Worm (Caenorhabditis elegans) whole organism, late embryonic: ENCODE measurements around the gene dmd-4.

Experiments
- C08G9.2 ChIP-seq: sonication (generic microtip); optimal IDR thresholded peaks from 2 replicates; lab custom pipeline; 2016; ENCODE audit warnings: mild to moderate bottlenecking, missing genetic modification characterization, moderate library complexity, missing compliant biosample characterization
- C38D4.7 ChIP-seq: fragments of 200-800 bp; sonication (Bioruptor generic); optimal IDR thresholded peaks from 2 replicates; lab custom pipeline; 2018; ENCODE audit warnings: mild to moderate bottlenecking, missing genetic modification characterization, moderate library complexity, missing compliant biosample characterization
- F13H6.1 ChIP-seq: sonication (generic microtip); optimal IDR thresholded peaks from 2 replicates; lab custom pipeline; 2016; ENCODE audit warnings: missing genetic modification characterization, missing compliant biosample characterization
- T23F11.4 ChIP-seq: fragments of 200-800 bp; sonication (Bioruptor generic); optimal IDR thresholded peaks from 2 replicates; lab custom pipeline; 2018; ENCODE audit warnings: mild to moderate bottlenecking, missing genetic modification characterization, missing compliant biosample characterization
- ceh-14 ChIP-seq: sonication (generic microtip); optimal IDR thresholded peaks from 2 replicates; lab custom pipeline; 2016; ENCODE audit warnings: missing genotype, missing genetic modification characterization, missing compliant biosample characterization
- ceh-19 ChIP-seq: fragments of 200-800 bp; sonication (Bioruptor generic); optimal IDR thresholded peaks from 2 replicates; lab custom pipeline; 2018; ENCODE audit warnings: mild to moderate bottlenecking, missing genetic modification characterization, missing compliant biosample characterization
- ceh-2 ChIP-seq: sonication (generic microtip); optimal IDR thresholded peaks from 2 replicates; lab custom pipeline; 2016; ENCODE audit warnings: missing genotype, missing genetic modification characterization, missing compliant biosample characterization
- ceh-22 ChIP-seq: sonication (generic microtip); optimal IDR thresholded peaks from 2 replicates; lab custom pipeline; 2017; ENCODE audit warnings: missing biosample characterization, missing genetic modification characterization
- ceh-24 ChIP-seq: sonication (generic microtip); optimal IDR thresholded peaks from 2 replicates; lab custom pipeline; 2016; ENCODE audit warnings: mild to moderate bottlenecking, missing genetic modification characterization, missing compliant biosample characterization
- ceh-30 ChIP-seq: fragments of 150-350 bp; optimal IDR thresholded peaks from 2 replicates; lab custom pipeline; 2014; ENCODE audit warnings: missing biosample characterization, missing genetic modification characterization
- ceh-45 ChIP-seq: fragments of 200-800 bp; sonication (Bioruptor generic); IDR thresholded peaks from 2 replicates; pipeline ENCODE4 v1.3.6; 2022; ENCODE audit warnings: missing genetic modification reagents, missing genetic modification characterization, missing compliant biosample characterization
- ceh-48 ChIP-seq: sonication (generic microtip); optimal IDR thresholded peaks from 2 replicates; lab custom pipeline; 2016; ENCODE audit warnings: missing genetic modification characterization, inconsistent platforms, missing compliant biosample characterization
- ceh-6 ChIP-seq: fragments of 200-800 bp; sonication (Bioruptor generic); optimal IDR thresholded peaks from 2 replicates; lab custom pipeline; 2018; ENCODE audit warnings: mild to moderate bottlenecking, missing genetic modification characterization, missing compliant biosample characterization
- ceh-9 ChIP-seq: sonication (generic microtip); optimal IDR thresholded peaks from 2 replicates; lab custom pipeline; 2016; ENCODE audit warnings: mild to moderate bottlenecking, missing genetic modification characterization, inconsistent platforms, missing compliant biosample characterization
- che-1 ChIP-seq: sonication (generic microtip); optimal IDR thresholded peaks from 2 replicates; lab custom pipeline; 2016; ENCODE audit warnings: mild to moderate bottlenecking, missing genetic modification characterization, missing compliant biosample characterization
- dmd-4 ChIP-seq: sonication (generic microtip); optimal IDR thresholded peaks from 2 replicates; lab custom pipeline; 2016; ENCODE audit warnings: borderline replicate concordance, missing genetic modification characterization, missing compliant biosample characterization
- elt-2 ChIP-seq: sonication (generic microtip); optimal IDR thresholded peaks from 2 replicates; lab custom pipeline; 2016; ENCODE audit warnings: missing genetic modification reagents, missing genetic modification characterization, missing compliant biosample characterization
- ets-4 ChIP-seq: sonication (generic microtip); optimal IDR thresholded peaks from 2 replicates; lab custom pipeline; 2016; ENCODE audit warnings: missing genetic modification characterization, missing compliant biosample characterization
- fax-1 ChIP-seq: sonication (generic microtip); optimal IDR thresholded peaks from 2 replicates; lab custom pipeline; 2016; ENCODE audit warnings: missing genotype, missing genetic modification characterization, missing compliant biosample characterization
- hlh-30 ChIP-seq: sonication (generic microtip); optimal IDR thresholded peaks from 2 replicates; lab custom pipeline; 2017; ENCODE audit warnings: antibody characterized with exemption, missing genetic modification characterization, missing compliant biosample characterization; ENCODE audit not compliant: insufficient read depth
- hlh-8 ChIP-seq: sonication (generic microtip); optimal IDR thresholded peaks from 2 replicates; lab custom pipeline; 2016; ENCODE audit warnings: missing genotype, missing genetic modification characterization, missing compliant biosample characterization
- lim-6 ChIP-seq: sonication (generic microtip); optimal IDR thresholded peaks from 2 replicates; lab custom pipeline; 2016; ENCODE audit warnings: missing genetic modification characterization, missing compliant biosample characterization
- mec-3 ChIP-seq: sonication (generic microtip); optimal IDR thresholded peaks from 2 replicates; lab custom pipeline; 2016; ENCODE audit warnings: borderline replicate concordance, missing genetic modification characterization, missing compliant biosample characterization
- nhr-11 ChIP-seq: fragments of 150-350 bp; optimal IDR thresholded peaks from 2 replicates; lab custom pipeline; 2014; ENCODE audit warnings: missing biosample characterization, missing genetic modification characterization
- npax-4 ChIP-seq: sonication (generic microtip); optimal IDR thresholded peaks from 2 replicates; lab custom pipeline; 2016; ENCODE audit warnings: missing genetic modification characterization, missing compliant biosample characterization
- pag-3 ChIP-seq: sonication (generic microtip); optimal IDR thresholded peaks from 2 replicates; lab custom pipeline; 2016; ENCODE audit warnings: missing compliant biosample characterization, missing genetic modification characterization, borderline replicate concordance
- pat-9 ChIP-seq: fragments of 200-800 bp; sonication (Bioruptor generic); optimal IDR thresholded peaks from 2 replicates; lab custom pipeline; 2018; ENCODE audit warnings: mild to moderate bottlenecking, missing genetic modification characterization, moderate library complexity, missing compliant biosample characterization
- pax-1 ChIP-seq: fragments of 150-350 bp; optimal IDR thresholded peaks from 2 replicates; lab custom pipeline; 2014; ENCODE audit warnings: missing biosample characterization, missing genetic modification characterization
- pha-2 ChIP-seq: sonication (generic microtip); optimal IDR thresholded peaks from 2 replicates; lab custom pipeline; 2017; ENCODE audit warnings: mild to moderate bottlenecking, missing genetic modification characterization, missing compliant biosample characterization
- pha-4 ChIP-seq: fragments of 150-350 bp; optimal IDR thresholded peaks from 2 replicates; lab custom pipeline; 2018; ENCODE audit warnings: missing biosample characterization, missing genetic modification reagents, missing genetic modification characterization
- rnt-1 ChIP-seq: sonication (generic microtip); optimal IDR thresholded peaks from 2 replicates; lab custom pipeline; 2016; ENCODE audit warnings: missing genetic modification characterization, missing compliant biosample characterization
- syd-9 ChIP-seq: sonication (generic microtip); optimal IDR thresholded peaks from 2 replicates; lab custom pipeline; 2016; ENCODE audit warnings: mild to moderate bottlenecking, missing genetic modification characterization, moderate library complexity, missing compliant biosample characterization
- tbx-2 ChIP-seq: sonication (generic microtip); optimal IDR thresholded peaks from 2 replicates; lab custom pipeline; 2016; ENCODE audit warnings: missing genetic modification characterization, missing compliant biosample characterization
- ttx-3 ChIP-seq: sonication (generic microtip); optimal IDR thresholded peaks from 2 replicates; lab custom pipeline; 2016; ENCODE audit warnings: missing genetic modification reagents, missing genetic modification characterization, missing compliant biosample characterization
- unc-55 ChIP-seq: sonication (generic microtip); optimal IDR thresholded peaks from 2 replicates; lab custom pipeline; 2017; ENCODE audit warnings: missing biosample characterization, missing genetic modification reagents, missing genetic modification characterization
- unc-86 ChIP-seq: sonication (generic microtip); optimal IDR thresholded peaks from 2 replicates; lab custom pipeline; 2016; ENCODE audit warnings: missing genetic modification characterization, missing compliant biosample characterization
- ztf-16 ChIP-seq: sonication (generic microtip); optimal IDR thresholded peaks from 2 replicates; lab custom pipeline; 2017; ENCODE audit warnings: missing genetic modification characterization, missing compliant biosample characterization

Gene dmd-4

DNA sequence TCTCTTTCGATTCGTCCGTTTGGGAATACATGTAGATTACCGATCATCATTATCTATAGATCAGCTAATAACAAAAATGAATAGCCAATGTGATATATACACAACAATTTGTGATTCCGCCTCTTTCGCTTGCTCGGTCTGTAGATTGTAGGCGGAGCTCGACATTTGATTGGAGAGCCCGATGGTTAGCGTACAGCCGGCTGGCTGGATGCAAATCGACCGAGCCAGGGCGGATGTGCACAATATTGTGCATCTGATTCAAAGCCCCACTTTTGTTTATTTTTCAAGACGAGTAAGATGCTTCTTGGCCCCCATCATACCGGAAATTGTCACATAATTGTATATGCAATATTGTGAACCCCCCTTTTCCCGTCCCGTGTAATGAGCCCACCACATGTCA, at the start of gene dmd-4:
dmd-4 (minus strand) TSS at position 101 of the 400 bp plus-strand sequence.
- TF ChIP-seq ceh-19 (GFP tag; lab: Kevin White, UChicago) (no peak), C38D4.7 (no peak), che-1 (tag; lab: Kevin White, UChicago) (no peak), ceh-6 (GFP tag; lab: Kevin White, UChicago) (no peak), elt-2 (no peak), dmd-4 (tag; lab: Kevin White, UChicago) (peak; percentile 82), unc-55 (GFP tag; lab: Kevin White, UChicago) (no peak)

DNA sequence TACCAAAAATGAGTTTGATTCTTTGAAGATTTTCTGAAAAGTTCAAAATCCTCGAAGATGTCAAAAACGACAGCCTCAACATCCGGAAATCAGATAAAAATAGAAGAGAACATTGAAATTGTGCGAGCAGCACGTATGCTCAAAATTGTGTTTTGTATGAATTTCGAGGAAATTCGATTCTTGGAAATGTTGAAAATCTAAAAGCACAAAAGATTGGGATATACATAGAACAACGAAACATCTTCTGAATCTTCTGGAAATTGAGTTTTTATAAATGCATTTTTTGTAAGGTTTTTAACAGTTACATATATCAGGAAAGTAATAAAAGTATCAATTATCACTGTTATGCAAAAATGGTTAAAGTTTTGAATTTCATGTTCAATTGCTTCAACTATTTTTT, 49.0 kb upstream of the dmd-4 start:
- TF ChIP-seq hlh-30 (tag; lab: Kevin White, UChicago) (no peak), npax-4 (tag; lab: Kevin White, UChicago) (no peak), ceh-14 (tag; lab: Kevin White, UChicago) (no peak), pat-9 (tag; lab: Kevin White, UChicago) (no peak), tbx-2 (no peak), pha-2 (tag; lab: Kevin White, UChicago) (no peak), pag-3 (no peak)

DNA sequence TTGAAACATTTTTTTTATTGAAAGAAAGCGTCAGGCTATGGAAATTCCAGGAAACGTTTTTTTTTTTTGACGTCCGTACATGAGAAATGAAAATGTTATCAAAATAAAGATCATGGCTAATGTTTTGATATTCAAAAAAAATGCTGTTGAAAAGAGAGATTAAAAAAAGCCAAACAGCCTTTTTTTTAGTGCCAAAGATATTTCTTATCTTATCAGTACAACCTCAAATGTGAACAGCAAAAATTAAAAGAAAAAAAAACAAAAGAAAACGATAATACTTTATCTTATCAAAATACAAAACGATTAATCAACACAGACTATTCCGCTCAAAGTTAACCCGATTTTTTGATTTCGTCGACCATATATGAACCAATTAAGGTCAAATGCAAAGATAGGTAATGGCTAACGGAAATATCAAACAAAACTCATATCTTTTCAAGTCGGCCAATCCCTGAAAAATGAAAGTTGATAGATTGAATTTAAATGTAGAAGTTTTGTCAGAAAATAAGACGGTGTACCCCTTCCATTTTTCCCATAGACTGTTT, 45.7 kb upstream of the dmd-4 start:
- TF ChIP-seq elt-2 (peak; percentile 68), nhr-11 (no peak)

DNA sequence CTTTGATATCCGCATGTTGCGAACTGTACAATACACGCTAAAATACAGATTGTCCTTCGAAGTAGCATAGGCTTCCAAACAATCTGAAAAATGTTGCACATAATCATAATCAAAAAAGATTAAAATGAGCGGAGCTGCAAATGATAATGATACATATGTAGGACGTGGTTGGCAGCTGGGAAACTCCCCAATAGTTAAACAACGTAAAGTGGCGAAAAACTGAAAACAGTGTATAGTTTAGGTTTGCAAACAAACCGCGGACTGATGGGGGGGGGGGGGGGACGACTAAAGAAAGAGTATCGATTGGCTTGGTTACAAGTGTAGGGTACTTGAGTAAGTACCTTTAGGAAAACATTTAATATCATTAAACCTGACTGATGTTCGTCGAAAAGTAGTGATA, 43.5 kb upstream of the dmd-4 start, which contains the start of gene hex-5:
hex-5 (minus strand) TSS at position 101 of the 400 bp plus-strand sequence.
- no peak for TF ChIP-seq che-1 (tag; lab: Kevin White, UChicago)
- no peak for TF ChIP-seq ceh-6 (GFP tag; lab: Kevin White, UChicago)
- no peak for TF ChIP-seq F13H6.1
- TF ChIP-seq pha-4 = no peak
- TF ChIP-seq ztf-16 = no peak
- TF ChIP-seq ceh-48 (tag; lab: Kevin White, UChicago) = no peak
- TF ChIP-seq mec-3 (tag; lab: Kevin White, UChicago) = no peak
- no peak for TF ChIP-seq rnt-1
- no peak for TF ChIP-seq ceh-2 (tag; lab: Kevin White, UChicago)
- TF ChIP-seq ets-4 (tag; lab: Kevin White, UChicago) = no peak
- TF ChIP-seq pax-1 (tag; lab: Kevin White, UChicago) = no peak
- TF ChIP-seq ceh-24 (tag; lab: Kevin White, UChicago) = no peak
- TF ChIP-seq hlh-8 = no peak
- no peak for TF ChIP-seq ceh-22 (tag; lab: Kevin White, UChicago)
- no peak for TF ChIP-seq fax-1 (tag; lab: Kevin White, UChicago)
- no peak for TF ChIP-seq syd-9 (tag; lab: Kevin White, UChicago)
- TF ChIP-seq unc-86 (tag; lab: Kevin White, UChicago) = no peak

DNA sequence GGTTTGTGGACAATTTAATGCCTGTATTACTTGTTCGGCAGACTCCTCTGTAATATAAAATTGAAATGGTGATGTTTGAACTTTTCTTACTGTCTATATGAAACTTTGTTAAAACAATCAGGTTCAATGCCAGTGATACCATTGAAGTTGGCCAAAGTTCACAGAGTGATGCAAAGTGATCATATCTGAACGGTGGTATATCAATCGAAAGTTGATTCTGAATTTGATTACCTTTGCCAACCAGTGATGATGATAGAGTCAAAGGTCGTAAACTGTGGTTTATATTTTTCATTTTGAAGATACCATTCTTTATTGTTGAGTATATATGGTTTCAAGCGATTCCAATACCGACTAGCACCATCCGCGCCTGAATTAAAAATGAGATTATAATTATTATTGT, 41.8 kb upstream of the dmd-4 start:
- TF ChIP-seq ceh-30 (tag; lab: Kevin White, UChicago) (no peak), ceh-14 (tag; lab: Kevin White, UChicago) (no peak), lim-6 (tag; lab: Kevin White, UChicago) (no peak), C38D4.7 (no peak), fax-1 (tag; lab: Kevin White, UChicago) (no peak), ztf-16 (no peak), ceh-9 (no peak), pax-1 (tag; lab: Kevin White, UChicago) (no peak), pha-2 (tag; lab: Kevin White, UChicago) (no peak)

DNA sequence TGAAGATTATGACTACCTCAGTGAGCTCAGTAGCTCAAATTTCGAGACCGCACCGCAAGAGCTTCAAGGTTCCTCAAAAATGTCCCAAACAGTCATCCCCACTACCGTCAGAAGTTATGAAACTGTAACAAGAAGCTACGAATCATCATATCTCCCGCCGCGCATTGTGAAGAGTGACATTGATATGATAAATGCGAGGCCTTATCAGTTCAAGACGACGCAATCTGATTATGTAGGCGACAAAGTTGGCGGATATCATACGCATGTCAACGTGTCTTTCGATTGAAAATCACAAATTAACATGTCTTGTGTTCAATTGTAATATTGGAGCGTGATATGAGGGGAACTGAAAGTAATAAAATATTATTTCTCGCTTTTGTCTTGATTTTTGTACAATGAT, 38.8 kb upstream of the dmd-4 start:
- TF ChIP-seq ztf-16 (no peak), C08G9.2 (tag; lab: Kevin White, UChicago) (no peak), ets-4 (tag; lab: Kevin White, UChicago) (no peak), ceh-45 (no peak), ttx-3 (tag; lab: Kevin White, UChicago) (no peak), elt-2 (peak; percentile 41), T23F11.4 (GFP tag; lab: Kevin White, UChicago) (no peak)
- TF ChIP-seq, all 69 proteins: peak for 1
